Fruit fly (Drosophila melanogaster) whole organism, embryonic: ENCODE results near the gene pasi2.

Experiments used
- Antp ChIP-seq: fragments of 200-800 bp; sonication (Bioruptor generic); optimal IDR thresholded peaks from 3 replicates; lab custom pipeline; 2016; ENCODE audit warnings: missing biosample characterization, missing genetic modification characterization
- BtbVII ChIP-seq: fragments of 200-800 bp; sonication (Bioruptor generic); optimal IDR thresholded peaks from 3 replicates; lab custom pipeline; 2017; ENCODE audit warnings: missing biosample characterization, mild to moderate bottlenecking, missing genetic modification characterization
- CG10654 ChIP-seq: fragments of 200-800 bp; sonication (Bioruptor generic); optimal IDR thresholded peaks from 2 replicates; lab custom pipeline; 2016; ENCODE audit warnings: missing biosample characterization, missing genetic modification characterization
- CG11504 ChIP-seq: fragments of 200-800 bp; sonication (Bioruptor generic); optimal IDR thresholded peaks from 3 replicates; lab custom pipeline; 2019; ENCODE audit warnings: missing biosample characterization, mild to moderate bottlenecking, missing genetic modification characterization, moderate library complexity
- CG11695 ChIP-seq: fragments of 200-800 bp; sonication (Bioruptor generic); IDR thresholded peaks from 3 replicates; pipeline ENCODE4 v1.3.6; 2022; ENCODE audit warnings: missing biosample characterization, missing genetic modification characterization
- CG12071 ChIP-seq: fragments of 200-800 bp; sonication (Bioruptor generic); optimal IDR thresholded peaks from 3 replicates; lab custom pipeline; 2018; ENCODE audit warnings: missing biosample characterization, mild to moderate bottlenecking, missing genetic modification characterization
- CG13624 ChIP-seq: fragments of 200-800 bp; sonication (Bioruptor generic); optimal IDR thresholded peaks from 2 replicates; lab custom pipeline; 2016; ENCODE audit warnings: missing biosample characterization, missing genetic modification characterization
- CG14014 ChIP-seq: fragments of 200-800 bp; sonication (Bioruptor generic); IDR thresholded peaks from 2 replicates; pipeline ENCODE4 v1.3.6; 2022; ENCODE audit warnings: missing biosample characterization, missing genetic modification characterization
- CG14860 ChIP-seq: fragments of 200-800 bp; sonication (Bioruptor generic); IDR thresholded peaks from 3 replicates; pipeline ENCODE4 v1.3.6; 2022; ENCODE audit warnings: missing biosample characterization, missing genetic modification characterization; ENCODE audit not compliant: partially characterized antibody
- CG15269 ChIP-seq: fragments of 200-800 bp; sonication (Bioruptor generic); optimal IDR thresholded peaks from 2 replicates; lab custom pipeline; 2018; ENCODE audit warnings: missing biosample characterization, mild to moderate bottlenecking, missing genetic modification characterization, moderate library complexity
- CG15514 ChIP-seq: fragments of 200-800 bp; sonication (Bioruptor generic); optimal IDR thresholded peaks from 3 replicates; lab custom pipeline; 2017; ENCODE audit warnings: missing biosample characterization, missing genetic modification characterization, mild to moderate bottlenecking, moderate library complexity, missing genetic modification reagents
- CG16863 ChIP-seq: fragments of 200-800 bp; sonication (Bioruptor generic); optimal IDR thresholded peaks from 3 replicates; lab custom pipeline; 2016; ENCODE audit warnings: missing biosample characterization, missing genetic modification characterization
- CG17568 ChIP-seq: fragments of 200-800 bp; sonication (Bioruptor generic); optimal IDR thresholded peaks from 2 replicates; lab custom pipeline; 2018; ENCODE audit warnings: missing biosample characterization, mild to moderate bottlenecking, missing genetic modification characterization, moderate library complexity
- CG17612 ChIP-seq: fragments of 200-800 bp; sonication (Bioruptor generic); IDR thresholded peaks from 2 replicates; pipeline ENCODE4 v1.3.6; 2022; ENCODE audit warnings: missing biosample characterization, missing genetic modification characterization
- CG18619 ChIP-seq: fragments of 200-800 bp; sonication (Bioruptor generic); optimal IDR thresholded peaks from 3 replicates; lab custom pipeline; 2017; ENCODE audit warnings: missing biosample characterization, mild to moderate bottlenecking, missing genetic modification characterization
- CG32532 ChIP-seq: fragments of 200-800 bp; sonication (Bioruptor generic); IDR thresholded peaks from 2 replicates; pipeline ENCODE4 v1.3.6; 2022; ENCODE audit warnings: missing biosample characterization, missing genetic modification characterization
- CG3726 ChIP-seq: fragments of 200-800 bp; sonication (Bioruptor generic); IDR thresholded peaks from 3 replicates; pipeline ENCODE4, ENCODE4 v1.3.6; 2022; ENCODE audit warnings: missing biosample characterization, missing genetic modification characterization
- CG4282 ChIP-seq: fragments of 200-800 bp; sonication (Bioruptor generic); optimal IDR thresholded peaks from 2 replicates; lab custom pipeline; 2016; ENCODE audit warnings: missing biosample characterization, missing genetic modification characterization
- CG4424 ChIP-seq: fragments of 200-800 bp; sonication (Bioruptor generic); optimal IDR thresholded peaks from 3 replicates; lab custom pipeline; 2016; ENCODE audit warnings: missing biosample characterization, missing genetic modification characterization
- CG6791 ChIP-seq: fragments of 200-800 bp; sonication (Bioruptor generic); IDR thresholded peaks from 3 replicates; pipeline ENCODE4 v1.3.6; 2022; ENCODE audit warnings: missing biosample characterization, missing genetic modification characterization; ENCODE audit not compliant: partially characterized antibody
- CG6813 ChIP-seq: fragments of 200-800 bp; sonication (Bioruptor generic); optimal IDR thresholded peaks from 2 replicates; lab custom pipeline; 2017; ENCODE audit warnings: missing biosample characterization, missing genetic modification characterization, mild to moderate bottlenecking, moderate library complexity, missing genetic modification reagents
- CoRest ChIP-seq: fragments of 200-800 bp; sonication (Bioruptor generic); optimal IDR thresholded peaks from 3 replicates; lab custom pipeline; 2018; ENCODE audit warnings: missing biosample characterization, mild to moderate bottlenecking, missing genetic modification characterization, moderate library complexity
- Dfd ChIP-seq, 2 experiments: fragments of >200 bp; optimal IDR thresholded peaks; 2 replicates each; lab custom pipeline; 2017; ENCODE audit warnings: missing biosample characterization in 2 of 2, missing genetic modification characterization in 2 of 2
- Dp ChIP-seq: fragments of 200-800 bp; sonication (Bioruptor generic); optimal IDR thresholded peaks from 2 replicates; lab custom pipeline; 2018; ENCODE audit warnings: missing biosample characterization, mild to moderate bottlenecking, missing genetic modification characterization, moderate library complexity
- ERR ChIP-seq: fragments of 200-800 bp; sonication (Bioruptor generic); optimal IDR thresholded peaks from 2 replicates; lab custom pipeline; 2016; ENCODE audit warnings: missing biosample characterization, missing genetic modification characterization
- Meics ChIP-seq: fragments of 200-800 bp; sonication (Bioruptor generic); optimal IDR thresholded peaks from 2 replicates; lab custom pipeline; 2017; ENCODE audit warnings: missing biosample characterization, mild to moderate bottlenecking, missing genetic modification characterization
- NC2β ChIP-seq: fragments of 200-800 bp; sonication (Bioruptor generic); optimal IDR thresholded peaks from 2 replicates; lab custom pipeline; 2016; ENCODE audit warnings: missing biosample characterization, missing genetic modification characterization
- Rfx ChIP-seq: fragments of 200-800 bp; sonication (Bioruptor generic); IDR thresholded peaks from 2 replicates; pipeline ENCODE4 v1.3.6; 2022; ENCODE audit warnings: missing biosample characterization, missing genetic modification characterization
- ab ChIP-seq: fragments of 200-800 bp; sonication (Bioruptor generic); optimal IDR thresholded peaks from 2 replicates; lab custom pipeline; 2016; ENCODE audit warnings: missing biosample characterization, missing genetic modification characterization
- ato ChIP-seq: fragments of 200-800 bp; sonication (Bioruptor generic); IDR thresholded peaks from 2 replicates; pipeline ENCODE4 v1.3.6; 2022; ENCODE audit warnings: missing biosample characterization, missing genetic modification characterization; ENCODE audit not compliant: partially characterized antibody
- bab2 ChIP-seq: fragments of 200-800 bp; sonication (Bioruptor generic); optimal IDR thresholded peaks from 2 replicates; lab custom pipeline; 2016; ENCODE audit warnings: missing biosample characterization, missing genetic modification characterization
- btn ChIP-seq: fragments of 200-800 bp; sonication (Bioruptor generic); optimal IDR thresholded peaks from 2 replicates; lab custom pipeline; 2016; ENCODE audit warnings: missing biosample characterization, missing genetic modification characterization
- cg ChIP-seq: fragments of 200-800 bp; sonication (Bioruptor generic); optimal IDR thresholded peaks from 3 replicates; lab custom pipeline; 2019; ENCODE audit warnings: missing biosample characterization, mild to moderate bottlenecking, missing genetic modification characterization, moderate library complexity
- crp ChIP-seq, 2 experiments: fragments of 200-800 bp; sonication (Bioruptor generic); optimal IDR thresholded peaks; 2 replicates in 1 of 2; 3 replicates in 1 of 2; lab custom pipeline; 2017; ENCODE audit warnings: missing biosample characterization in 2 of 2, missing genetic modification characterization in 2 of 2, mild to moderate bottlenecking in 1 of 2, moderate library complexity in 1 of 2
- da ChIP-seq: fragments of 200-800 bp; sonication (Bioruptor generic); optimal IDR thresholded peaks from 2 replicates; lab custom pipeline; 2016; ENCODE audit warnings: missing biosample characterization, missing genetic modification characterization
- gro ChIP-seq: fragments of 200-800 bp; sonication (Bioruptor generic); optimal IDR thresholded peaks from 2 replicates; lab custom pipeline; 2016; ENCODE audit warnings: missing biosample characterization, missing genetic modification characterization
- maf-S ChIP-seq: fragments of 200-800 bp; sonication (Bioruptor generic); optimal IDR thresholded peaks from 2 replicates; lab custom pipeline; 2016; ENCODE audit warnings: missing biosample characterization, missing genetic modification characterization
- nerfin-2 ChIP-seq: fragments of 200-800 bp; sonication (Bioruptor generic); IDR thresholded peaks from 2 replicates; pipeline ENCODE4 v1.3.6; 2022; ENCODE audit warnings: missing biosample characterization, missing genetic modification characterization; ENCODE audit not compliant: partially characterized antibody
- oc ChIP-seq: fragments of 200-800 bp; sonication (Bioruptor generic); optimal IDR thresholded peaks from 2 replicates; lab custom pipeline; 2018; ENCODE audit warnings: missing biosample characterization, mild to moderate bottlenecking, missing genetic modification characterization, moderate library complexity
- pfk ChIP-seq: fragments of 200-800 bp; sonication (Bioruptor generic); optimal IDR thresholded peaks from 2 replicates; lab custom pipeline; 2018; ENCODE audit warnings: missing biosample characterization, mild to moderate bottlenecking, missing genetic modification characterization, moderate library complexity
- pho ChIP-seq: fragments of 200-800 bp; sonication (Bioruptor generic); optimal IDR thresholded peaks from 2 replicates; lab custom pipeline; 2016; ENCODE audit warnings: missing biosample characterization, missing genetic modification characterization
- pzg ChIP-seq: fragments of 200-800 bp; sonication (Bioruptor generic); optimal IDR thresholded peaks from 3 replicates; lab custom pipeline; 2018; ENCODE audit warnings: missing biosample characterization, mild to moderate bottlenecking, missing genetic modification characterization, moderate library complexity
- salm ChIP-seq: fragments of 200-800 bp; sonication (Bioruptor generic); optimal IDR thresholded peaks from 2 replicates; lab custom pipeline; 2018; ENCODE audit warnings: missing biosample characterization, mild to moderate bottlenecking, missing genetic modification characterization
- sc ChIP-seq, 3 experiments: fragments of >200 bp in 2 of 3; fragments of 200-800 bp in 1 of 3; sonication (Bioruptor generic) in 1 of 3; optimal IDR thresholded peaks; 2 replicates in 2 of 3; 3 replicates in 1 of 3; lab custom pipeline; 2017; ENCODE audit warnings: mild to moderate bottlenecking in 1 of 3, missing biosample characterization in 1 of 3, missing genetic modification characterization in 1 of 3, missing genetic modification reagents in 1 of 3
- slbo ChIP-seq: fragments of 200-800 bp; sonication (Bioruptor generic); IDR thresholded peaks from 2 replicates; pipeline ENCODE4 v1.3.6; 2022; ENCODE audit warnings: missing biosample characterization, missing genetic modification characterization
- so ChIP-seq: fragments of 200-800 bp; sonication (Bioruptor generic); IDR thresholded peaks from 3 replicates; pipeline ENCODE4 v1.3.6; 2022; ENCODE audit warnings: missing biosample characterization, missing genetic modification characterization
- sob ChIP-seq: fragments of 200-800 bp; sonication (Bioruptor generic); IDR thresholded peaks from 2 replicates; pipeline ENCODE4 v1.3.6; 2022; ENCODE audit warnings: missing biosample characterization, missing genetic modification characterization
- stwl ChIP-seq: fragments of 200-800 bp; sonication (Bioruptor generic); optimal IDR thresholded peaks from 3 replicates; lab custom pipeline; 2018; ENCODE audit warnings: missing biosample characterization, mild to moderate bottlenecking, missing genetic modification characterization, moderate library complexity
- trh ChIP-seq: fragments of 200-800 bp; sonication (Bioruptor generic); optimal IDR thresholded peaks from 2 replicates; lab custom pipeline; 2016; ENCODE audit warnings: missing biosample characterization, missing genetic modification characterization

pasi2 gene

dm6 chr3R:9378644-9379411 lies 43.9 kb downstream of the pasi2 start (continued):
- TF ChIP-seq CG10654 (GFP tag; lab: Kevin White, UChicago) (peak; percentile 11), CG17568 (GFP tag; lab: Kevin White, UChicago) (peak; percentile 0), pfk (GFP tag; lab: Kevin White, UChicago) (no peak), stwl (tag; lab: Kevin White, UChicago) (no peak), CG12071 (GFP tag; lab: Kevin White, UChicago) (no peak), BtbVII (GFP tag; lab: Kevin White, UChicago) (no peak), nerfin-2 (no peak), sob (GFP tag; lab: Robert Waterston, UW) (no peak), ato (no peak), salm (tag; lab: Kevin White, UChicago) (peak; percentile 4), Dfd (GFP tag; optimal IDR thresholded peaks at IDR 0.05; lab: Kevin White, UChicago) (no peak), sc (optimal IDR thresholded peaks at IDR 0.05; lab: Kevin White, UChicago) (no peak), sc (GFP tag; optimal IDR thresholded peaks at IDR 0.05; lab: Kevin White, UChicago) (peak; percentile 33), cg (no peak), Antp (GFP tag; lab: Kevin White, UChicago) (no peak), Meics (GFP tag; lab: Kevin White, UChicago) (no peak), Dp (GFP tag; lab: Kevin White, UChicago) (no peak), CG15514 (no peak), maf-S (GFP tag; lab: Kevin White, UChicago) (no peak), CG4282 (no peak), CG14860 (GFP tag; lab: Robert Waterston, UW) (no peak), crp (GFP tag; optimal IDR thresholded peaks at IDR 0.05; lab: Kevin White, UChicago) (no peak), CG6813 (GFP tag; lab: Kevin White, UChicago) (peak; percentile 22), Rfx (no peak), CG17612 (GFP tag; lab: Robert Waterston, UW) (no peak), pho (GFP tag; lab: Kevin White, UChicago) (no peak), so (GFP tag; lab: Robert Waterston, UW) (no peak), CG32532 (GFP tag; lab: Robert Waterston, UW) (no peak), CoRest (tag; lab: Kevin White, UChicago) (peak; percentile 62), trh (peak; percentile 1), CG11504 (peak; percentile 57), CG15269 (peak; percentile 14), oc (tag; lab: Kevin White, UChicago) (no peak), CG4424 (GFP tag; lab: Kevin White, UChicago) (peak; percentile 68), pzg (GFP tag; lab: Kevin White, UChicago) (no peak), CG11695 (0 out of 3 replicates have a peak, but pooled peaks have one; percentile 30), CG3726 (GFP tag; lab: Robert Waterston, UW) (no peak), CG6791 (GFP tag; lab: Robert Waterston, UW) (no peak), btn (no peak), CG14014 (GFP tag; lab: Robert Waterston, UW) (no peak), da (GFP tag; lab: Kevin White, UChicago) (no peak), CG18619 (peak; percentile 36), slbo (no peak), ERR (GFP tag; lab: Kevin White, UChicago) (no peak), bab2 (GFP tag; lab: Kevin White, UChicago) (peak; percentile 47), CG13624 (GFP tag; lab: Kevin White, UChicago) (peak; percentile 7), ab (GFP tag; lab: Kevin White, UChicago) (no peak), CG16863 (GFP tag; lab: Kevin White, UChicago) (no peak), NC2β (GFP tag; lab: Kevin White, UChicago) (no peak), gro (GFP tag; lab: Kevin White, UChicago) (no peak)
